Worm (Caenorhabditis elegans) whole organism, L4/young adult: Measurements from ENCODE around the gene T22E5.6.

Experiments used
- W03F9.2 ChIP-seq: fragments of 150-350 bp; optimal IDR thresholded peaks from 2 replicates; lab custom pipeline; 2014; ENCODE audit warnings: missing biosample characterization, missing genetic modification characterization
- dao-5 ChIP-seq: sonication (generic microtip); optimal IDR thresholded peaks from 2 replicates; lab custom pipeline; 2016; ENCODE audit warnings: missing genotype, missing genetic modification characterization, moderate library complexity, missing compliant biosample characterization
- him-1 ChIP-seq: sonication (generic microtip); optimal IDR thresholded peaks from 2 replicates; lab custom pipeline; 2016; ENCODE audit warnings: missing genotype, missing genetic modification reagents, missing genetic modification characterization, missing compliant biosample characterization

ce11 chrX:6399450-6399849, 16.8 kb downstream of the T22E5.6 start:
- TF ChIP-seq dao-5 (tag; lab: Kevin White, UChicago) (no peak), W03F9.2 (tag; lab: Kevin White, UChicago) (no peak), him-1 (tag; lab: Kevin White, UChicago) (no peak)
